Worm (Caenorhabditis elegans) whole organism, mixed stage, embryonic: ENCODE data around the gene ddl-1.

ENCODE experiments used
- nhr-237 ChIP-seq: fragments of 150-350 bp; optimal IDR thresholded peaks from 2 replicates; lab custom pipeline; 2014; ENCODE audit warnings: missing biosample characterization, missing genetic modification characterization
- nhr-76 ChIP-seq: sonication (generic microtip); optimal IDR thresholded peaks from 2 replicates; lab custom pipeline; 2017; ENCODE audit warnings: missing biosample characterization, missing genetic modification characterization
- ztf-11 ChIP-seq: fragments of 150-350 bp; optimal IDR thresholded peaks from 2 replicates; lab custom pipeline; 2014; ENCODE audit warnings: missing biosample characterization, missing genetic modification characterization

DNA sequence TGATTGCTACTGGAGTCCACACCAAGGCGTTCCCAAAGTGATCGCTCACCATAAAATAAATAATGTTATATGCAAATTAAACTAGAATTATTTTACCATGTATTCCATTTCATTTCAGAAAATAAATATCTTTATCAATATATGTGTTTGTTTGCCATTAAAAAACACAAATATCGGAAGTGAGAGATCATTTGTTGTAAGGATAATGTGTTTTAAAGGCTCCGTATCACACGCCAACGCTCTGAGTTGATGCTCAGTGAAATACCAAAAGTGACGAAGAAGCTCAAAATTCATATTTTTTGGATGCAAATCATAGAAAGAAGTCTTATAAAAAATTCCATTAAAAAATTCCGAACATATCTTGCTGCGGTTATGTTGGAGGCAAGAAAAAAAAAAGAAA is 48.0 kb upstream of the ddl-1 start:
- no peak for TF ChIP-seq nhr-237 (tag; lab: Kevin White, UChicago)
- TF ChIP-seq ztf-11 (tag; lab: Kevin White, UChicago): no peak
- TF ChIP-seq nhr-76: no peak
